Fruit fly (Drosophila melanogaster) whole organism, embryonic: Measurements from ENCODE around the gene CG43135.

Experiments used
- Ada2b ChIP-seq: fragments of 200-800 bp; sonication (Bioruptor generic); IDR thresholded peaks from 2 replicates; pipeline ENCODE4 v1.3.6; 2022; ENCODE audit warnings: missing biosample characterization, missing genetic modification characterization
- BEAF-32 ChIP-seq: fragments of 200-800 bp; sonication (Bioruptor generic); optimal IDR thresholded peaks from 3 replicates; lab custom pipeline; 2017; ENCODE audit warnings: missing biosample characterization, missing genetic modification characterization, mild to moderate bottlenecking, moderate library complexity, missing genetic modification reagents
- BtbVII ChIP-seq: fragments of 200-800 bp; sonication (Bioruptor generic); optimal IDR thresholded peaks from 3 replicates; lab custom pipeline; 2017; ENCODE audit warnings: missing biosample characterization, mild to moderate bottlenecking, missing genetic modification characterization
- CG1024 ChIP-seq: fragments of 200-800 bp; sonication (Bioruptor generic); IDR thresholded peaks from 2 replicates; pipeline ENCODE4 v1.3.6; 2022; ENCODE audit warnings: missing biosample characterization, missing genetic modification characterization
- CG10543 ChIP-seq: fragments of 200-800 bp; sonication (Bioruptor generic); optimal IDR thresholded peaks from 3 replicates; lab custom pipeline; 2017; ENCODE audit warnings: missing biosample characterization, mild to moderate bottlenecking, missing genetic modification characterization, moderate library complexity
- CG10565 ChIP-seq: fragments of 200-800 bp; sonication (Bioruptor generic); optimal IDR thresholded peaks from 3 replicates; lab custom pipeline; 2016; ENCODE audit warnings: missing biosample characterization, mild to moderate bottlenecking, missing genetic modification characterization
- CG10654 ChIP-seq: fragments of 200-800 bp; sonication (Bioruptor generic); optimal IDR thresholded peaks from 2 replicates; lab custom pipeline; 2016; ENCODE audit warnings: missing biosample characterization, missing genetic modification characterization
- CG11456 ChIP-seq: fragments of 200-800 bp; sonication (Bioruptor generic); IDR thresholded peaks from 3 replicates; pipeline ENCODE4 v1.3.6; 2022; ENCODE audit warnings: missing biosample characterization, missing genetic modification characterization
- CG11723 ChIP-seq: fragments of 200-800 bp; sonication (Bioruptor generic); optimal IDR thresholded peaks from 2 replicates; lab custom pipeline; 2017; ENCODE audit warnings: missing biosample characterization, mild to moderate bottlenecking, missing genetic modification characterization
- CG12104 ChIP-seq: fragments of 200-800 bp; sonication (Bioruptor generic); optimal IDR thresholded peaks from 3 replicates; lab custom pipeline; 2016; ENCODE audit warnings: missing biosample characterization, missing genetic modification characterization
- CG12155 ChIP-seq: fragments of 200-800 bp; sonication (Bioruptor generic); optimal IDR thresholded peaks from 3 replicates; lab custom pipeline; 2016; ENCODE audit warnings: missing biosample characterization, missing genetic modification characterization
- CG12236 ChIP-seq: fragments of 200-800 bp; sonication (Bioruptor generic); optimal IDR thresholded peaks from 2 replicates; lab custom pipeline; 2016; ENCODE audit warnings: missing biosample characterization, missing genetic modification characterization
- CG14441 ChIP-seq: fragments of 200-800 bp; sonication (Bioruptor generic); IDR thresholded peaks from 2 replicates; pipeline ENCODE4 v1.3.6; 2022; ENCODE audit warnings: missing biosample characterization, missing genetic modification characterization
- CG14860 ChIP-seq: fragments of 200-800 bp; sonication (Bioruptor generic); IDR thresholded peaks from 3 replicates; pipeline ENCODE4 v1.3.6; 2022; ENCODE audit warnings: missing biosample characterization, missing genetic modification characterization; ENCODE audit not compliant: partially characterized antibody
- CG30431 ChIP-seq: fragments of 200-800 bp; sonication (Bioruptor generic); optimal IDR thresholded peaks from 2 replicates; lab custom pipeline; 2017; ENCODE audit warnings: missing biosample characterization, missing genetic modification characterization
- CG3281 ChIP-seq: fragments of 200-800 bp; sonication (Bioruptor generic); optimal IDR thresholded peaks from 3 replicates; lab custom pipeline; 2017; ENCODE audit warnings: missing biosample characterization, mild to moderate bottlenecking, missing genetic modification characterization
- CG34224 ChIP-seq: fragments of 200-800 bp; sonication (Bioruptor generic); IDR thresholded peaks from 3 replicates; pipeline ENCODE4 v1.3.6; 2022; ENCODE audit warnings: missing biosample characterization, missing genetic modification characterization; ENCODE audit not compliant: partially characterized antibody
- CG3726 ChIP-seq: fragments of 200-800 bp; sonication (Bioruptor generic); IDR thresholded peaks from 3 replicates; pipeline ENCODE4, ENCODE4 v1.3.6; 2022; ENCODE audit warnings: missing biosample characterization, missing genetic modification characterization
- CG3995 ChIP-seq: fragments of 200-800 bp; sonication (Bioruptor generic); optimal IDR thresholded peaks from 3 replicates; lab custom pipeline; 2016; ENCODE audit warnings: missing biosample characterization, missing genetic modification characterization
- CG5245 ChIP-seq: fragments of 200-800 bp; sonication (Bioruptor generic); optimal IDR thresholded peaks from 3 replicates; lab custom pipeline; 2016; ENCODE audit warnings: missing biosample characterization, missing genetic modification characterization
- CG8290 ChIP-seq, 3 experiments: fragments of 200-800 bp; sonication (Bioruptor generic); optimal IDR thresholded peaks; 2 replicates each; lab custom pipeline; 2016 to 2019; ENCODE audit warnings: missing biosample characterization in 3 of 3, missing genetic modification characterization in 3 of 3, mild to moderate bottlenecking in 2 of 3, moderate library complexity in 1 of 3
- ERR ChIP-seq: fragments of 200-800 bp; sonication (Bioruptor generic); optimal IDR thresholded peaks from 2 replicates; lab custom pipeline; 2016; ENCODE audit warnings: missing biosample characterization, missing genetic modification characterization
- Ets65A ChIP-seq: fragments of 200-800 bp; sonication (Bioruptor generic); peaks from one replicate; lab custom pipeline; 2016; ENCODE audit warnings: missing biosample characterization, missing genetic modification characterization
- Ets97D ChIP-seq: fragments of 200-800 bp; sonication (Bioruptor generic); optimal IDR thresholded peaks from 3 replicates; lab custom pipeline; 2016; ENCODE audit warnings: missing biosample characterization, missing genetic modification characterization
- Med ChIP-seq: fragments of 200-800 bp; sonication (Bioruptor generic); peaks from one replicate; lab custom pipeline; 2016; ENCODE audit warnings: missing biosample characterization, missing genetic modification characterization, mild to moderate bottlenecking, inconsistent platforms, moderate library complexity
- NC2α ChIP-seq: fragments of 200-800 bp; sonication (Bioruptor generic); optimal IDR thresholded peaks from 2 replicates; lab custom pipeline; 2016; ENCODE audit warnings: missing biosample characterization, missing genetic modification characterization
- Opbp ChIP-seq: fragments of 200-800 bp; sonication (Bioruptor generic); IDR thresholded peaks from 3 replicates; pipeline ENCODE4 v1.3.6; 2022; ENCODE audit warnings: missing biosample characterization, missing genetic modification characterization; ENCODE audit not compliant: partially characterized antibody
- Ptx1 ChIP-seq: fragments of 200-800 bp; sonication (Bioruptor generic); IDR thresholded peaks from 2 replicates; pipeline ENCODE4 v1.3.6; 2022; ENCODE audit warnings: missing biosample characterization, missing genetic modification characterization
- Sox100B ChIP-seq: fragments of 200-800 bp; sonication (Bioruptor generic); optimal IDR thresholded peaks from 3 replicates; lab custom pipeline; 2018; ENCODE audit warnings: missing biosample characterization, mild to moderate bottlenecking, missing genetic modification characterization
- Spps ChIP-seq: fragments of 200-800 bp; sonication (Bioruptor generic); optimal IDR thresholded peaks from 2 replicates; lab custom pipeline; 2018; ENCODE audit warnings: missing biosample characterization, mild to moderate bottlenecking, missing genetic modification characterization
- Sry-δ ChIP-seq: fragments of 200-800 bp; sonication (Bioruptor generic); optimal IDR thresholded peaks from 2 replicates; lab custom pipeline; 2016; ENCODE audit warnings: missing biosample characterization, missing genetic modification characterization
- Tbp ChIP-seq: fragments of >200 bp; optimal IDR thresholded peaks from 2 replicates; lab custom pipeline; 2018; ENCODE audit warnings: missing biosample characterization, missing genetic modification characterization
- YL-1 ChIP-seq: fragments of 200-800 bp; sonication (Bioruptor generic); optimal IDR thresholded peaks from 3 replicates; lab custom pipeline; 2017; ENCODE audit warnings: missing biosample characterization, mild to moderate bottlenecking, missing genetic modification characterization
- ash1 ChIP-seq: fragments of 200-800 bp; sonication (Bioruptor generic); optimal IDR thresholded peaks from 2 replicates; lab custom pipeline; 2018; ENCODE audit warnings: missing biosample characterization, mild to moderate bottlenecking, missing genetic modification characterization
- bowl ChIP-seq: fragments of 200-800 bp; sonication (Bioruptor generic); IDR thresholded peaks from 2 replicates; pipeline ENCODE4 v1.3.6; 2022; ENCODE audit warnings: missing biosample characterization, missing genetic modification characterization
- caup ChIP-seq: fragments of 200-800 bp; sonication (Bioruptor generic); optimal IDR thresholded peaks from 3 replicates; lab custom pipeline; 2017; ENCODE audit warnings: missing biosample characterization, mild to moderate bottlenecking, missing genetic modification characterization, moderate library complexity; ENCODE audit not compliant: severe bottlenecking
- crp ChIP-seq, 2 experiments: fragments of 200-800 bp; sonication (Bioruptor generic); optimal IDR thresholded peaks; 2 replicates in 1 of 2; 3 replicates in 1 of 2; lab custom pipeline; 2017; ENCODE audit warnings: missing biosample characterization in 2 of 2, missing genetic modification characterization in 2 of 2, mild to moderate bottlenecking in 1 of 2, moderate library complexity in 1 of 2
- dm ChIP-seq: fragments of 200-800 bp; sonication (Bioruptor generic); optimal IDR thresholded peaks from 3 replicates; lab custom pipeline; 2016; ENCODE audit warnings: missing biosample characterization, missing genetic modification characterization
- dysf ChIP-seq: fragments of 200-800 bp; sonication (Bioruptor generic); IDR thresholded peaks from 3 replicates; pipeline ENCODE4 v1.3.6; 2022; ENCODE audit warnings: missing biosample characterization, missing genetic modification characterization
- en ChIP-seq: fragments of 200-800 bp; sonication (Bioruptor generic); optimal IDR thresholded peaks from 2 replicates; lab custom pipeline; 2016; ENCODE audit warnings: missing biosample characterization, missing genetic modification characterization
- eyg ChIP-seq: fragments of 200-800 bp; sonication (Bioruptor generic); optimal IDR thresholded peaks from 3 replicates; lab custom pipeline; 2016; ENCODE audit warnings: missing biosample characterization, missing genetic modification characterization
- fd3F ChIP-seq: fragments of 200-800 bp; sonication (Bioruptor generic); optimal IDR thresholded peaks from 2 replicates; lab custom pipeline; 2018; ENCODE audit warnings: missing biosample characterization, mild to moderate bottlenecking, missing genetic modification characterization, moderate library complexity
- fu2 ChIP-seq: fragments of 200-800 bp; sonication (Bioruptor generic); optimal IDR thresholded peaks from 2 replicates; lab custom pipeline; 2016; ENCODE audit warnings: missing biosample characterization, missing genetic modification characterization
- ind ChIP-seq: fragments of 200-800 bp; sonication (Bioruptor generic); optimal IDR thresholded peaks from 3 replicates; lab custom pipeline; 2016; ENCODE audit warnings: missing biosample characterization, missing genetic modification characterization
- ken ChIP-seq: fragments of 200-800 bp; sonication (Bioruptor generic); IDR thresholded peaks from 3 replicates; pipeline ENCODE4 v1.3.6; 2022; ENCODE audit warnings: missing biosample characterization, missing genetic modification characterization
- pho ChIP-seq: fragments of 200-800 bp; sonication (Bioruptor generic); optimal IDR thresholded peaks from 2 replicates; lab custom pipeline; 2016; ENCODE audit warnings: missing biosample characterization, missing genetic modification characterization
- pros ChIP-seq: fragments of 200-800 bp; sonication (Bioruptor generic); optimal IDR thresholded peaks from 3 replicates; lab custom pipeline; 2019; ENCODE audit warnings: missing biosample characterization, mild to moderate bottlenecking, missing genetic modification characterization, moderate library complexity
- sr ChIP-seq: fragments of 200-800 bp; sonication (Bioruptor generic); IDR thresholded peaks from 3 replicates; pipeline ENCODE4 v1.3.6; 2022; ENCODE audit warnings: missing biosample characterization, missing genetic modification characterization
- tap ChIP-seq: fragments of 200-800 bp; optimal IDR thresholded peaks from 3 replicates; lab custom pipeline; 2019; ENCODE audit warnings: missing biosample characterization, mild to moderate bottlenecking, missing genetic modification characterization, moderate library complexity

CG43135 gene

DNA sequence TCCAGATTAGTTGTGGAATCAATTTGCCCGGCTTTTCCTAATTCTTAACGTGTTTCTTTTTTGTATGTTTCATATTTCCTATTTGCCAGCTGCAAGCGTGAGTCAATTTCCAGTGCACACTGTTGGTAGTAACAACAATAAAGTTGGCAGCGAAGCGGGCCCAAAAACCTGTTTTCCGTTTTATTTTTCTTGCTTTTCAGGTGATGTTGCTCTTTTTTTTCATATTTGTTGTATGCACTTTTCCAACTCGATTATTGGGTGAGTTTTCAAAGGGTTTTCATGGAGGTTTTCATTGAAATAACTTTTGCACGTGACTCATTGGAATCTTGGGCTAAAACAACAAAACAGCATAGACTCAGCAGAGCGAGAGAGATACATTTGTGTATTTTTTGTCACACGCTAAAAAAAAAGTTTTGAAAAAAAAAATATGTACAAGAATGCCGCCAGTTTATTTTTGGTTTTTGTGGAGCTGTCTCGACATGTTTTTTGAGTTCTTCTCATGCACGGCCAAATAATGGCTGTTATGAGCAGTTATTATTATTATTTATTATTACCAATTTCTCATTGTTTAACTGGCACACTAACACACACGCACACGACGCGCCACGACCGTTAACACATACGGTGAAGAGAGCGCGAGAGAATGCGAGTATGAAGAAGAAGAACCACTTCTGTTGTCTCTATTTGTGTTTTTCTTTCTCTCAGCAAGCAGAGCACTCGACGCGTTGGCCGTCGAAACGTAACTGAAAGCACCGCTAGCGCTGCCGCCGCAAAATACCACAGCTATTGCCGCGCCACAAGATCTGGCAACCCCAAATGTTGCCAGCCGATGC, 42.6 kb upstream of the CG43135 start, which contains the start of gene Fas2 (continued):
- TF ChIP-seq Opbp (GFP tag; lab: Robert Waterston, UW): peak; percentile 69
- no peak for TF ChIP-seq NC2α (GFP tag; lab: Kevin White, UChicago)
- TF ChIP-seq BEAF-32 (GFP tag; lab: Kevin White, UChicago): no peak
- no peak for TF ChIP-seq CG8290 (GFP tag; optimal IDR thresholded peaks at IDR 0.05; lab: Kevin White, UChicago)
- peak; percentile 11 to 84 for TF ChIP-seq CG8290 (tag; optimal IDR thresholded peaks at IDR 0.05; lab: Kevin White, UChicago)
- peak; percentile 59 for TF ChIP-seq YL-1 (GFP tag; lab: Kevin White, UChicago)
- TF ChIP-seq CG10543: peak; percentile 73
- TF ChIP-seq CG10654: no peak
- 0 out of 3 replicates have a peak, but pooled peaks have one; percentile 44 for TF ChIP-seq ken (GFP tag; lab: Robert Waterston, UW)
- no peak for TF ChIP-seq tap (tag; lab: Kevin White, UChicago)
- TF ChIP-seq Sry-δ (GFP tag; lab: Kevin White, UChicago): no peak
- peak; percentile 23 for TF ChIP-seq Ets97D (GFP tag; lab: Kevin White, UChicago)
- no peak for TF ChIP-seq CG12104
- no peak for TF ChIP-seq CG12236 (GFP tag; lab: Kevin White, UChicago)
- TF ChIP-seq fu2 (GFP tag; lab: Kevin White, UChicago): no peak
- no peak for TF ChIP-seq dm (GFP tag; lab: Kevin White, UChicago)
- peak; percentile 54 for TF ChIP-seq Ptx1 (GFP tag; lab: Robert Waterston, UW)
- no peak for TF ChIP-seq CG3726
- no peak for TF ChIP-seq eyg (GFP tag; lab: Kevin White, UChicago)
- TF ChIP-seq CG3995: no peak
- peak; percentile 66 for TF ChIP-seq CG3281
- peak; percentile 76 for TF ChIP-seq caup (GFP tag; lab: Kevin White, UChicago)
- no peak for TF ChIP-seq Ets65A (GFP tag; lab: Kevin White, UChicago)
- TF ChIP-seq bowl (GFP tag; lab: Robert Waterston, UW): no peak
- no peak for TF ChIP-seq Tbp (GFP tag; lab: Kevin White, UChicago)
- peak; percentile 62 for TF ChIP-seq ERR (GFP tag; lab: Kevin White, UChicago)
- 0 out of 3 replicates have a peak, but pooled peaks have one; percentile 61 for TF ChIP-seq CG11456
- peak; percentile 27; the same call in 1 of the 2 replicates for TF ChIP-seq CG1024 (GFP tag; lab: Robert Waterston, UW)
- TF ChIP-seq Spps (tag; lab: Kevin White, UChicago): no peak
- TF ChIP-seq CG10565: no peak
- TF ChIP-seq sr (GFP tag; lab: Robert Waterston, UW): 0 out of 3 replicates have a peak, but pooled peaks have one; percentile 10
- TF ChIP-seq Ada2b (GFP tag; lab: Robert Waterston, UW): peak; percentile 53
- no peak for TF ChIP-seq CG34224 (GFP tag; lab: Robert Waterston, UW)
- peak; percentile 13 for TF ChIP-seq pros (GFP tag; lab: Kevin White, UChicago)
- peak; percentile 63 for TF ChIP-seq BtbVII (GFP tag; lab: Kevin White, UChicago)
- TF ChIP-seq CG11723: peak; percentile 50
- no peak for TF ChIP-seq Sox100B (GFP tag; lab: Kevin White, UChicago)
- peak; percentile 94 for TF ChIP-seq Med (GFP tag; lab: Kevin White, UChicago)
- no peak for TF ChIP-seq ind
- TF ChIP-seq en (GFP tag; lab: Kevin White, UChicago): no peak
- no peak for TF ChIP-seq pho
- TF ChIP-seq fd3F (GFP tag; lab: Kevin White, UChicago): no peak
- TF ChIP-seq CG14441 (GFP tag; lab: Robert Waterston, UW): peak; percentile 55; the same call in 1 of the 2 replicates
- no peak for TF ChIP-seq CG14860 (GFP tag; lab: Robert Waterston, UW)
- TF ChIP-seq CG30431 (GFP tag; lab: Kevin White, UChicago): no peak
- no peak for TF ChIP-seq ash1 (GFP tag; lab: Kevin White, UChicago)
- TF ChIP-seq crp (GFP tag; optimal IDR thresholded peaks at IDR 0.05; lab: Kevin White, UChicago): no peak
- peak; percentile 23 for TF ChIP-seq CG12155
- TF ChIP-seq dysf: peak; percentile 59
- TF ChIP-seq CG5245: peak; percentile 37
